Fruit fly (Drosophila melanogaster) whole organism, embryonic: ENCODE data around the gene CG4393.

Experiments used
- Antp ChIP-seq: fragments of 200-800 bp; sonication (Bioruptor generic); optimal IDR thresholded peaks from 3 replicates; lab custom pipeline; 2016; ENCODE audit warnings: missing biosample characterization, missing genetic modification characterization
- Awh ChIP-seq: fragments of 200-800 bp; sonication (Bioruptor generic); IDR thresholded peaks from 2 replicates; pipeline ENCODE4, ENCODE4 v1.3.6; 2022; ENCODE audit warnings: missing biosample characterization, missing genetic modification characterization
- CG17186 ChIP-seq: fragments of 200-800 bp; sonication (Bioruptor generic); optimal IDR thresholded peaks from 3 replicates; lab custom pipeline; 2017; ENCODE audit warnings: missing biosample characterization, missing genetic modification reagents, missing genetic modification characterization
- CG2116 ChIP-seq: fragments of 200-800 bp; sonication (Bioruptor generic); optimal IDR thresholded peaks from 3 replicates; lab custom pipeline; 2018; ENCODE audit warnings: missing biosample characterization, mild to moderate bottlenecking, missing genetic modification characterization
- CG31365 ChIP-seq: fragments of 200-800 bp; sonication (Bioruptor generic); optimal IDR thresholded peaks from 2 replicates; lab custom pipeline; 2018; ENCODE audit warnings: missing biosample characterization, mild to moderate bottlenecking, missing genetic modification characterization
- CG4424 ChIP-seq: fragments of 200-800 bp; sonication (Bioruptor generic); optimal IDR thresholded peaks from 3 replicates; lab custom pipeline; 2016; ENCODE audit warnings: missing biosample characterization, missing genetic modification characterization
- CG4617 ChIP-seq: fragments of 200-800 bp; sonication (Bioruptor generic); optimal IDR thresholded peaks from 3 replicates; lab custom pipeline; 2016; ENCODE audit warnings: missing biosample characterization, missing genetic modification characterization, borderline replicate concordance
- CG4854 ChIP-seq: fragments of 200-800 bp; sonication (Bioruptor generic); optimal IDR thresholded peaks from 2 replicates; lab custom pipeline; 2016; ENCODE audit warnings: missing biosample characterization, missing genetic modification characterization, inconsistent platforms
- CG7357 ChIP-seq: fragments of 200-800 bp; sonication (Bioruptor generic); IDR thresholded peaks from 3 replicates; pipeline ENCODE4 v1.3.6; 2022; ENCODE audit warnings: missing biosample characterization, missing genetic modification characterization
- CG8359 ChIP-seq: fragments of 200-800 bp; sonication (Bioruptor generic); optimal IDR thresholded peaks from 2 replicates; lab custom pipeline; 2017; ENCODE audit warnings: missing biosample characterization, mild to moderate bottlenecking, missing genetic modification characterization, borderline replicate concordance
- CoRest ChIP-seq: fragments of 200-800 bp; sonication (Bioruptor generic); optimal IDR thresholded peaks from 3 replicates; lab custom pipeline; 2018; ENCODE audit warnings: missing biosample characterization, mild to moderate bottlenecking, missing genetic modification characterization, moderate library complexity
- Deaf1 ChIP-seq: fragments of 200-800 bp; optimal IDR thresholded peaks from 3 replicates; lab custom pipeline; 2019; ENCODE audit warnings: missing biosample characterization, mild to moderate bottlenecking, missing genetic modification characterization, moderate library complexity
- Dp ChIP-seq: fragments of 200-800 bp; sonication (Bioruptor generic); optimal IDR thresholded peaks from 2 replicates; lab custom pipeline; 2018; ENCODE audit warnings: missing biosample characterization, mild to moderate bottlenecking, missing genetic modification characterization, moderate library complexity
- Ets97D ChIP-seq: fragments of 200-800 bp; sonication (Bioruptor generic); optimal IDR thresholded peaks from 3 replicates; lab custom pipeline; 2016; ENCODE audit warnings: missing biosample characterization, missing genetic modification characterization
- Fer1 ChIP-seq: fragments of 200-800 bp; sonication (Bioruptor generic); optimal IDR thresholded peaks from 2 replicates; lab custom pipeline; 2017; ENCODE audit warnings: missing biosample characterization, mild to moderate bottlenecking, missing genetic modification characterization
- Fer3 ChIP-seq: fragments of 200-800 bp; sonication (Bioruptor generic); optimal IDR thresholded peaks from 2 replicates; lab custom pipeline; 2018; ENCODE audit warnings: missing biosample characterization, mild to moderate bottlenecking, missing genetic modification characterization, moderate library complexity
- H2.0 ChIP-seq: fragments of 200-800 bp; sonication (Bioruptor generic); IDR thresholded peaks from 2 replicates; pipeline ENCODE4 v1.3.6; 2022; ENCODE audit warnings: missing biosample characterization, missing genetic modification characterization
- Lhr ChIP-seq: fragments of 200-800 bp; sonication (Bioruptor generic); optimal IDR thresholded peaks from 3 replicates; lab custom pipeline; 2017; ENCODE audit warnings: mild to moderate bottlenecking, missing biosample characterization, missing genetic modification reagents, missing genetic modification characterization
- Lim3 ChIP-seq: fragments of 200-800 bp; sonication (Bioruptor generic); IDR thresholded peaks from 2 replicates; pipeline ENCODE4 v1.3.6; 2022; ENCODE audit warnings: missing biosample characterization, missing genetic modification characterization
- MBD-R2 ChIP-seq: fragments of 200-800 bp; sonication (Bioruptor generic); IDR thresholded peaks from 2 replicates; pipeline ENCODE4 v1.3.6; 2022; ENCODE audit warnings: missing biosample characterization, missing genetic modification characterization
- Pdp1 ChIP-seq, 2 experiments: fragments of 200-800 bp; sonication (Bioruptor generic); optimal IDR thresholded peaks; 3 replicates each; lab custom pipeline; 2016; ENCODE audit warnings: missing biosample characterization in 2 of 2, missing genetic modification characterization in 2 of 2, mild to moderate bottlenecking in 1 of 2, moderate library complexity in 1 of 2
- Tbp ChIP-seq: fragments of >200 bp; optimal IDR thresholded peaks from 2 replicates; lab custom pipeline; 2018; ENCODE audit warnings: missing biosample characterization, missing genetic modification characterization
- Vsx1 ChIP-seq: fragments of 200-800 bp; sonication (Bioruptor generic); optimal IDR thresholded peaks from 2 replicates; lab custom pipeline; 2017; ENCODE audit warnings: missing biosample characterization, mild to moderate bottlenecking, missing genetic modification characterization, missing genetic modification reagents
- bbx ChIP-seq: fragments of 200-800 bp; sonication (Bioruptor generic); IDR thresholded peaks from 2 replicates; pipeline ENCODE4 v1.3.6; 2022; ENCODE audit warnings: missing biosample characterization, missing genetic modification characterization; ENCODE audit not compliant: partially characterized antibody
- cato ChIP-seq: fragments of 200-800 bp; sonication (Bioruptor generic); optimal IDR thresholded peaks from 2 replicates; lab custom pipeline; 2016; ENCODE audit warnings: missing biosample characterization, missing genetic modification characterization, borderline replicate concordance
- caup ChIP-seq: fragments of 200-800 bp; sonication (Bioruptor generic); optimal IDR thresholded peaks from 3 replicates; lab custom pipeline; 2017; ENCODE audit warnings: missing biosample characterization, mild to moderate bottlenecking, missing genetic modification characterization, moderate library complexity; ENCODE audit not compliant: severe bottlenecking
- corto ChIP-seq: fragments of 200-800 bp; sonication (Bioruptor generic); optimal IDR thresholded peaks from 2 replicates; lab custom pipeline; 2016; ENCODE audit warnings: missing biosample characterization, mild to moderate bottlenecking, missing genetic modification characterization, moderate library complexity
- gfzf ChIP-seq: fragments of 200-800 bp; sonication (Bioruptor generic); optimal IDR thresholded peaks from 2 replicates; lab custom pipeline; 2016; ENCODE audit warnings: missing biosample characterization, mild to moderate bottlenecking, missing genetic modification characterization, moderate library complexity
- grau ChIP-seq: fragments of 200-800 bp; optimal IDR thresholded peaks from 3 replicates; lab custom pipeline; 2019; ENCODE audit warnings: missing biosample characterization, mild to moderate bottlenecking, missing genetic modification characterization, moderate library complexity
- hb ChIP-seq: fragments of 200-800 bp; sonication (Bioruptor generic); IDR thresholded peaks from 3 replicates; pipeline ENCODE4 v1.3.6; 2022; ENCODE audit warnings: missing biosample characterization, missing genetic modification characterization; ENCODE audit not compliant: partially characterized antibody
- luna ChIP-seq: fragments of 200-800 bp; sonication (Bioruptor generic); optimal IDR thresholded peaks from 2 replicates; lab custom pipeline; 2016; ENCODE audit warnings: missing biosample characterization, missing genetic modification characterization
- nmo ChIP-seq: fragments of 200-800 bp; sonication (Bioruptor generic); optimal IDR thresholded peaks from 2 replicates; lab custom pipeline; 2018; ENCODE audit warnings: missing biosample characterization, mild to moderate bottlenecking, missing genetic modification characterization, moderate library complexity
- pan ChIP-seq, 4 experiments: fragments of >200 bp in 3 of 4; fragments of 200-800 bp in 1 of 4; sonication (Bioruptor generic) in 1 of 4; optimal IDR thresholded peaks in 3 of 4; IDR thresholded peaks in 1 of 4; 2 replicates each; pipeline versions ENCODE4 v1.3.6 to Lab custom; 2017 to 2022; ENCODE audit warnings: missing biosample characterization in 2 of 4, missing genetic modification characterization in 2 of 4, mixed read lengths in 1 of 4
- pnt ChIP-seq: fragments of 200-800 bp; sonication (Bioruptor generic); optimal IDR thresholded peaks from 3 replicates; lab custom pipeline; 2016; ENCODE audit warnings: missing biosample characterization, missing genetic modification characterization
- rib ChIP-seq: fragments of 200-800 bp; sonication (Bioruptor generic); IDR thresholded peaks from 2 replicates; pipeline ENCODE4 v1.3.6; 2022; ENCODE audit warnings: missing biosample characterization, missing genetic modification characterization
- sd ChIP-seq: fragments of 200-800 bp; sonication (Bioruptor generic); optimal IDR thresholded peaks from 3 replicates; lab custom pipeline; 2018; ENCODE audit warnings: missing biosample characterization, mild to moderate bottlenecking, missing genetic modification characterization, moderate library complexity
- sens ChIP-seq: fragments of 200-800 bp; sonication (Bioruptor generic); peaks from one replicate; lab custom pipeline; 2016; ENCODE audit warnings: missing biosample characterization, missing genetic modification characterization
- slou ChIP-seq: fragments of 200-800 bp; sonication (Bioruptor generic); optimal IDR thresholded peaks from 3 replicates; lab custom pipeline; 2016; ENCODE audit warnings: missing biosample characterization, missing genetic modification characterization
- sob ChIP-seq: fragments of 200-800 bp; sonication (Bioruptor generic); IDR thresholded peaks from 2 replicates; pipeline ENCODE4 v1.3.6; 2022; ENCODE audit warnings: missing biosample characterization, missing genetic modification characterization
- stc ChIP-seq: fragments of 200-800 bp; sonication (Bioruptor generic); IDR thresholded peaks from 2 replicates; pipeline ENCODE4 v1.3.6; 2022; ENCODE audit warnings: missing biosample characterization, missing genetic modification characterization
- tgo ChIP-seq: fragments of 200-800 bp; sonication (Bioruptor generic); IDR thresholded peaks from 3 replicates; pipeline ENCODE4 v1.3.6; 2022; ENCODE audit warnings: missing biosample characterization, missing genetic modification characterization
- twi ChIP-seq: fragments of 200-800 bp; optimal IDR thresholded peaks from 2 replicates; lab custom pipeline; 2019; ENCODE audit warnings: missing biosample characterization, mild to moderate bottlenecking, missing genetic modification characterization, moderate library complexity
- unc-4 ChIP-seq: fragments of 200-800 bp; sonication (Bioruptor generic); IDR thresholded peaks from 2 replicates; pipeline ENCODE4 v1.3.6; 2022; ENCODE audit warnings: missing biosample characterization, missing genetic modification characterization; ENCODE audit not compliant: partially characterized antibody
- vvl ChIP-seq: fragments of 200-800 bp; sonication (Bioruptor generic); IDR thresholded peaks from 2 replicates; pipeline ENCODE4 v1.3.6; 2022; ENCODE audit warnings: missing biosample characterization, missing genetic modification characterization

The CG4393 gene

dm6 chr3R:23355829-23356738 lies 28.5 kb downstream of the CG4393 start, which contains the start of the genes ATPsynCF6 and Sec13 (continued):
- peak; percentile 9 for TF ChIP-seq cato
- TF ChIP-seq CG4424 (GFP tag; lab: Kevin White, UChicago) = peak; percentile 61
- TF ChIP-seq Vsx1 (GFP tag; lab: Kevin White, UChicago) = no peak
- no peak for TF ChIP-seq Antp (GFP tag; lab: Kevin White, UChicago)
- TF ChIP-seq H2.0 (GFP tag; lab: Robert Waterston, UW) = peak; percentile 55
- no peak for TF ChIP-seq corto
- peak; percentile 82 for TF ChIP-seq unc-4 (GFP tag; lab: Robert Waterston, UW)
- no peak for TF ChIP-seq CG8359 (GFP tag; lab: Kevin White, UChicago)
- TF ChIP-seq CG31365 (tag; lab: Kevin White, UChicago) = no peak
- no peak for TF ChIP-seq Lim3 (GFP tag; lab: Robert Waterston, UW)
- peak; percentile 42 for TF ChIP-seq slou (GFP tag; lab: Kevin White, UChicago)
- no peak for TF ChIP-seq Tbp (GFP tag; lab: Kevin White, UChicago)
- TF ChIP-seq Deaf1 (tag; lab: Kevin White, UChicago) = peak; percentile 3
- TF ChIP-seq, all 482 proteins: peak for 261

- peak; percentile 12 for TF ChIP-seq CG17186 (GFP tag; lab: Kevin White, UChicago)
- peak; percentile 31 for TF ChIP-seq CG2116 (GFP tag; lab: Kevin White, UChicago)
- TF ChIP-seq CG4617 (GFP tag; lab: Kevin White, UChicago) = peak; percentile 42
- TF ChIP-seq Pdp1 (GFP tag; optimal IDR thresholded peaks at IDR 0.05; lab: Kevin White, UChicago) = peak in 1 of 2 experiments; percentile 21
- TF ChIP-seq twi (tag; lab: Kevin White, UChicago) = peak; percentile 93
- TF ChIP-seq tgo (GFP tag; lab: Robert Waterston, UW) = no peak
- TF ChIP-seq rib (GFP tag; lab: Robert Waterston, UW) = peak; percentile 73
- TF ChIP-seq gfzf (GFP tag; lab: Kevin White, UChicago) = peak; percentile 83
- peak; percentile 21 for TF ChIP-seq CG4854 (GFP tag; lab: Kevin White, UChicago)
- peak; percentile 53 for TF ChIP-seq bbx (GFP tag; lab: Robert Waterston, UW)
- no peak for TF ChIP-seq Fer3 (tag; lab: Kevin White, UChicago)
- peak; percentile 32 for TF ChIP-seq Lhr (GFP tag; lab: Kevin White, UChicago)
- 0 out of 2 replicates have a peak, but pooled peaks have one; percentile 21 for TF ChIP-seq Awh (GFP tag; lab: Robert Waterston, UW)
- no peak for TF ChIP-seq luna
- peak; percentile 15 for TF ChIP-seq caup
- TF ChIP-seq MBD-R2 = peak; percentile 71
- TF ChIP-seq vvl (GFP tag; lab: Robert Waterston, UW) = peak; percentile 37; the same call in 1 of the 2 replicates
- TF ChIP-seq CG7357 (GFP tag; lab: Robert Waterston, UW) = no peak
- no peak for TF ChIP-seq stc
- peak; percentile 1 for TF ChIP-seq grau
- peak; percentile 24 for TF ChIP-seq Fer1 (GFP tag; lab: Kevin White, UChicago)
- peak; percentile 80 for TF ChIP-seq sens (GFP tag; lab: Kevin White, UChicago)
- TF ChIP-seq Ets97D (GFP tag; lab: Kevin White, UChicago) = peak; percentile 52
- TF ChIP-seq hb (GFP tag; lab: Robert Waterston, UW) = no peak
- TF ChIP-seq Dp (GFP tag; lab: Kevin White, UChicago) = peak; percentile 99
- TF ChIP-seq pnt (GFP tag; lab: Kevin White, UChicago) = no peak
- no peak for TF ChIP-seq pan (optimal IDR thresholded peaks at IDR 0.05; lab: Kevin White, UChicago)
- TF ChIP-seq pan (GFP tag; optimal IDR thresholded peaks at IDR 0.05 in 1 of 2, IDR thresholded peaks at IDR 0.05 in 1 of 2) = peak in 1 of 2 experiments; percentile 11
- TF ChIP-seq nmo = peak; percentile 27
- TF ChIP-seq sd (tag; lab: Kevin White, UChicago) = peak; percentile 85
- TF ChIP-seq sob = peak; percentile 10; the same call in 1 of the 2 replicates
- peak; percentile 42 for TF ChIP-seq CoRest
Measured at dm6 chr3R:23347432-23348305, 36.9 kb downstream of the CG4393 start, which contains the start of gene PolE1. PolE1 (plus strand) TSS chr3R:23348128.
